1 fruit fly cellular context compared by ENCODE assay signal in the genomic region with DNA sequence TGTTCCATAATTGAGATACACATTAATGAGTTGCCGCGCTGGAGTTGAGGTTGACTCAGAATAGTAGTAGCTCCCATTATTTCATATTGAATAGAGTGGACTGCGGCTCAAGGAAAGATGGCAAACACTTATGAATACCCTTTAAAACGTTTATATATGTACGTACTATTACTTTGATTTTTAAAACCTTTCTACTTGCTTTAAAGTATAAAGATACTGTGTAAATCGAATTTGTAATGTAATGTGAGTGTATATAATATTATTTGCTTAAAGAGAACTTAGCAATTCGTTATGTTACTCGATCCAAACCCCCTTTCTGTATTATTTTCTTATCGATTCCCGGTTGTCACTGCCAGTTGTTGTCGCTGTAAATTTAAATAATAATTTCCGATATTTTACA.
A peak's percentile ranks its signal among the peaks of the same experiment; 100 is the strongest.
TF ChIP-seq lines count a peak whose summit lies in the region.

No protein-coding gene starts in this region.

TF ChIP-seq in whole organism, embryonic, 481 proteins besides CTCF, POLR2A, EP300 and RAD21 (continued from another document):
- TF ChIP-seq fd3F (GFP tag; optimal IDR thresholded peaks at IDR 0.05; lab: Kevin White, UChicago): no peak
- TF ChIP-seq Rx (GFP tag; IDR thresholded peaks at IDR 0.05; lab: Robert Waterston, UW): no peak
- no peak for TF ChIP-seq cas (GFP tag; IDR thresholded peaks at IDR 0.05; lab: Robert Waterston, UW)
- peak; percentile 59 for TF ChIP-seq CG17359 (tag; optimal IDR thresholded peaks at IDR 0.05; lab: Kevin White, UChicago)
- no peak for TF ChIP-seq CG3163 (GFP tag; optimal IDR thresholded peaks at IDR 0.05; lab: Kevin White, UChicago)
- TF ChIP-seq tup (GFP tag; optimal IDR thresholded peaks at IDR 0.05; lab: Kevin White, UChicago): no peak
- TF ChIP-seq CrebB (tag; optimal IDR thresholded peaks at IDR 0.05; lab: Kevin White, UChicago): no peak
- TF ChIP-seq tin (GFP tag; optimal IDR thresholded peaks at IDR 0.05; lab: Kevin White, UChicago): peak; percentile 16
- no peak for TF ChIP-seq Six4 (GFP tag; optimal IDR thresholded peaks at IDR 0.05; lab: Kevin White, UChicago)
- TF ChIP-seq B-H2 (GFP tag; optimal IDR thresholded peaks at IDR 0.05; lab: Kevin White, UChicago): no peak
- TF ChIP-seq Sox102F (GFP tag; optimal IDR thresholded peaks at IDR 0.05; lab: Kevin White, UChicago): peak; percentile 63
- no peak for TF ChIP-seq CG4854 (GFP tag; optimal IDR thresholded peaks at IDR 0.05; lab: Kevin White, UChicago)
- peak; percentile 63 for TF ChIP-seq CG10267 (tag; optimal IDR thresholded peaks at IDR 0.05; lab: Kevin White, UChicago)
- TF ChIP-seq CG13287 (GFP tag; IDR thresholded peaks at IDR 0.05; lab: Robert Waterston, UW; ENCODE audit: partially characterized antibody): no peak
- peak; percentile 45 for TF ChIP-seq CG13424 (tag; optimal IDR thresholded peaks at IDR 0.05; lab: Kevin White, UChicago)
- TF ChIP-seq zfh1 (GFP tag; IDR thresholded peaks at IDR 0.05; lab: Robert Waterston, UW): 0 out of 3 replicates have a peak, but pooled peaks have one; percentile 42
- 0 out of 2 replicates have a peak, but pooled peaks have one; percentile 7 for TF ChIP-seq ranshi (GFP tag; IDR thresholded peaks at IDR 0.05; lab: Robert Waterston, UW)
- TF ChIP-seq Ptx1 (GFP tag; IDR thresholded peaks at IDR 0.05; lab: Robert Waterston, UW): 0 out of 2 replicates have a peak, but pooled peaks have one; percentile 11
- peak; percentile 30 for TF ChIP-seq PHDP (tag; optimal IDR thresholded peaks at IDR 0.05; lab: Kevin White, UChicago)
- TF ChIP-seq CG31224 (GFP tag; IDR thresholded peaks at IDR 0.05; lab: Robert Waterston, UW): no peak
- TF ChIP-seq MTF-1 (GFP tag; optimal IDR thresholded peaks at IDR 0.05; lab: Kevin White, UChicago; ENCODE audit: borderline replicate concordance): no peak
- TF ChIP-seq tgo (GFP tag; IDR thresholded peaks at IDR 0.05; lab: Robert Waterston, UW): no peak
- no peak for TF ChIP-seq esg (GFP tag; conservative IDR thresholded peaks at IDR 0.05; lab: Robert Waterston, UW)
- peak; percentile 44; the same call in 2 of the 3 replicates for TF ChIP-seq row (GFP tag; IDR thresholded peaks at IDR 0.05; lab: Robert Waterston, UW)
- TF ChIP-seq CG34422 (GFP tag; IDR thresholded peaks at IDR 0.05; lab: Robert Waterston, UW): peak; percentile 21; the same call in 1 of the 3 replicates
- TF ChIP-seq ATbp (GFP tag; optimal IDR thresholded peaks at IDR 0.05; lab: Kevin White, UChicago): peak; percentile 43
- no peak for TF ChIP-seq Atf3 (GFP tag; optimal IDR thresholded peaks at IDR 0.05; lab: Kevin White, UChicago)
- no peak for TF ChIP-seq shn (GFP tag; optimal IDR thresholded peaks at IDR 0.05; lab: Kevin White, UChicago)
- no peak for TF ChIP-seq CG8281 (tag; optimal IDR thresholded peaks at IDR 0.05; lab: Kevin White, UChicago)
- TF ChIP-seq dpn (GFP tag; optimal IDR thresholded peaks at IDR 0.05; lab: Kevin White, UChicago): no peak
- TF ChIP-seq CG31441 (GFP tag; IDR thresholded peaks at IDR 0.05; lab: Robert Waterston, UW): peak; percentile 71
- TF ChIP-seq CG4328 (GFP tag; optimal IDR thresholded peaks at IDR 0.05; lab: Kevin White, UChicago): no peak
- TF ChIP-seq chif (GFP tag; optimal IDR thresholded peaks at IDR 0.05; lab: Kevin White, UChicago): peak in 1 of 2 experiments; percentile 22
- no peak for TF ChIP-seq Chrac-16 (GFP tag; optimal IDR thresholded peaks at IDR 0.05; lab: Kevin White, UChicago)
- TF ChIP-seq grau (tag; optimal IDR thresholded peaks at IDR 0.05; lab: Kevin White, UChicago): peak; percentile 54
- TF ChIP-seq Med (GFP tag; lab: Kevin White, UChicago): peak; percentile 11
- TF ChIP-seq slbo (GFP tag; IDR thresholded peaks at IDR 0.05; lab: Robert Waterston, UW): no peak
- no peak for TF ChIP-seq cg (GFP tag; optimal IDR thresholded peaks at IDR 0.05; lab: Kevin White, UChicago)
- no peak for TF ChIP-seq Dad (GFP tag; optimal IDR thresholded peaks at IDR 0.05; lab: Kevin White, UChicago)
- no peak for TF ChIP-seq NFAT (GFP tag; IDR thresholded peaks at IDR 0.05; lab: Robert Waterston, UW)
TF ChIP-seq in whole organism, embryonic: peak in this region for 91.
